Fruit fly (Drosophila melanogaster): ENCODE data around the gene Smn.

The Smn gene

DNA sequence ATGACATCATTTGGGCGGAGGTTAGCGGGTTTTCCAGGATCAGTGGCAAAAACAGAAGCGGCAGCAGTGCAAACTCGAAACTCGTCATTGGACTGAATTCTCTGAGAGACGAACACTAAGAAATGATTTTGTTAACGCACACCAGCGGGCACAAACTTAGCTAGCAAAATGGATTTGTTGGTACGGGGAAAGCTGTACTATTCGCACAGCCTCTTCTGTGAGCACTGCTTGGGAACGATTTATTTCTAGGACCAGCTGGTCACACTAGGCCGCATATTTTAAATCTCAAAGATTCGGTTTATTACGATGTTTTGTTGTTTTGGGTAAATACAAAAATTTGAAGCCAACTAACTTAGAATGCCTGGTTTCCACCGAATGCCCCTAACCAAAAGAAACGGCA lies 27.8 kb upstream of the Smn start, which contains the start of gene CG4098 (continued):
- peak; percentile 35 for TF ChIP-seq CG7368 (GFP tag; optimal IDR thresholded peaks at IDR 0.05)
- peak; percentile 85 for TF ChIP-seq Eip78C (GFP tag)
- peak; percentile 23 for TF ChIP-seq vri (GFP tag; optimal IDR thresholded peaks at IDR 0.05)
- TF ChIP-seq Smox (GFP tag; optimal IDR thresholded peaks at IDR 0.05) = peak; percentile 36
- TF ChIP-seq CG9139 (GFP tag; optimal IDR thresholded peaks at IDR 0.05) = no peak
- TF ChIP-seq Sox15 (GFP tag; optimal IDR thresholded peaks at IDR 0.05) = peak; percentile 1
- peak; percentile 14 for TF ChIP-seq Ets21C (GFP tag; optimal IDR thresholded peaks at IDR 0.05)
- peak; percentile 66 for TF ChIP-seq acj6 (GFP tag; optimal IDR thresholded peaks at IDR 0.05)
- no peak for TF ChIP-seq CG8119 (GFP tag; IDR thresholded peaks at IDR 0.05)
- no peak for TF ChIP-seq Lpt (GFP tag; optimal IDR thresholded peaks at IDR 0.05)
- TF ChIP-seq CG6808 (GFP tag; optimal IDR thresholded peaks at IDR 0.05) = peak; percentile 10
- peak; percentile 36 for TF ChIP-seq Ets96B (tag; optimal IDR thresholded peaks at IDR 0.05)
- no peak for TF ChIP-seq CG6854 (GFP tag; optimal IDR thresholded peaks at IDR 0.05)
- TF ChIP-seq CG31627 (GFP tag; optimal IDR thresholded peaks at IDR 0.05) = peak; percentile 60
- peak; percentile 58 for TF ChIP-seq CG1621 (tag; optimal IDR thresholded peaks at IDR 0.05)
- TF ChIP-seq Hr4 (GFP tag; optimal IDR thresholded peaks at IDR 0.05) = peak; percentile 68
- peak in 1 of 2 experiments; percentile 40 for TF ChIP-seq ss (GFP tag; optimal IDR thresholded peaks at IDR 0.05)
- peak; percentile 69 for TF ChIP-seq OdsH (GFP tag; optimal IDR thresholded peaks at IDR 0.05)
- TF ChIP-seq CG6163 (GFP tag; IDR thresholded peaks at IDR 0.05) = peak; percentile 78
- peak; percentile 25 for TF ChIP-seq CG34406 (GFP tag; optimal IDR thresholded peaks at IDR 0.05)
- peak; percentile 44 for TF ChIP-seq CG6792 (GFP tag; optimal IDR thresholded peaks at IDR 0.05)
- peak; percentile 38 for TF ChIP-seq dac (GFP tag; optimal IDR thresholded peaks at IDR 0.05)
- TF ChIP-seq Sox102F (GFP tag; optimal IDR thresholded peaks at IDR 0.05) = peak; percentile 20
- peak; percentile 46 for TF ChIP-seq CG10631 (GFP tag; optimal IDR thresholded peaks at IDR 0.05)
- TF ChIP-seq CG10669 (GFP tag; optimal IDR thresholded peaks at IDR 0.05) = peak; percentile 13
- TF ChIP-seq CG4318 (GFP tag; optimal IDR thresholded peaks at IDR 0.05) = no peak
- TF ChIP-seq CG11902 (GFP tag; optimal IDR thresholded peaks at IDR 0.05) = no peak

DNA sequence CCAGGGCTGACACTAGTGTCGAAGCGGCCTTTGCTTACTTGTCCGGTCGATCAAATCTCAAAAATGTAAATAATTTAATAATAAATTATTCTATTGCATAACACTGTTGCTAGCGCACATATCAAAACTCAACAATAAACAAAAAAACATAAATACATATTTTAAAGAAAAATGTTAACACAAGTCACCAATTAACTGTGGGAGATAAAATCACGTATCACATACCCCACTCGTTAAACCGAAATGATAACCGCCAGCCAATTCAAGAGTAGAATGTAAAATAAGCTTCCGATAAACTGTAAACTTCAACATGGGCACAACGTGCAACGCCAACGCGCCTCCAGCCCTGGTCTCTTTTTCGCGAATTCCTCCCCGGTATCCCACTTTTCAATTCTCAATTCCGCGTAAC lies 21.4 kb upstream of the Smn start, which contains the start of gene Arts:
Gene Arts, plus strand, starts transcription at position 116 of the 409 bp plus-strand sequence.
- TF ChIP-seq CG1621 (tag; optimal IDR thresholded peaks at IDR 0.05) (no peak), CG4318 (GFP tag; optimal IDR thresholded peaks at IDR 0.05) (no peak), CG34406 (GFP tag; optimal IDR thresholded peaks at IDR 0.05) (peak; percentile 7), CG10669 (GFP tag; optimal IDR thresholded peaks at IDR 0.05) (no peak), Ets96B (tag; optimal IDR thresholded peaks at IDR 0.05) (peak; percentile 13), vri (GFP tag; optimal IDR thresholded peaks at IDR 0.05) (no peak), achi (GFP tag; optimal IDR thresholded peaks at IDR 0.05) (peak; percentile 38), Ets21C (GFP tag; optimal IDR thresholded peaks at IDR 0.05) (no peak), Sox102F (GFP tag; optimal IDR thresholded peaks at IDR 0.05) (no peak), Smox (GFP tag; optimal IDR thresholded peaks at IDR 0.05) (peak; percentile 0), Hr38 (GFP tag; optimal IDR thresholded peaks at IDR 0.05) (no peak), dsx (GFP tag; optimal IDR thresholded peaks at IDR 0.05; ENCODE audit: poor library complexity, severe bottlenecking) (no peak), net (GFP tag; optimal IDR thresholded peaks at IDR 0.05) (no peak), Eip78C (GFP tag) (peak; percentile 57), Met (GFP tag; optimal IDR thresholded peaks at IDR 0.05) (peak; percentile 25), Lpt (GFP tag; optimal IDR thresholded peaks at IDR 0.05) (no peak), CG8319 (GFP tag; optimal IDR thresholded peaks at IDR 0.05) (no peak), Hr4 (GFP tag; optimal IDR thresholded peaks at IDR 0.05) (peak; percentile 30), acj6 (GFP tag; optimal IDR thresholded peaks at IDR 0.05) (peak; percentile 44), fd59A (GFP tag; optimal IDR thresholded peaks at IDR 0.05) (no peak), CG3032 (tag; optimal IDR thresholded peaks at IDR 0.05) (peak; percentile 40), CG6276 (GFP tag; optimal IDR thresholded peaks at IDR 0.05) (no peak), Sox15 (GFP tag; optimal IDR thresholded peaks at IDR 0.05) (no peak), esn (GFP tag; optimal IDR thresholded peaks at IDR 0.05) (peak; percentile 41), eg (GFP tag; IDR thresholded peaks at IDR 0.05) (no peak), CG9139 (GFP tag; optimal IDR thresholded peaks at IDR 0.05) (no peak), CG8632 (GFP tag; optimal IDR thresholded peaks at IDR 0.05) (no peak), Eip93F (GFP tag; optimal IDR thresholded peaks at IDR 0.05) (peak; percentile 34), Eip75B (GFP tag; optimal IDR thresholded peaks at IDR 0.05) (no peak), CG6808 (GFP tag; optimal IDR thresholded peaks at IDR 0.05) (peak; percentile 59), Sox14 (GFP tag; optimal IDR thresholded peaks at IDR 0.05) (peak; percentile 6), CG11902 (GFP tag; optimal IDR thresholded peaks at IDR 0.05) (no peak), Gug (GFP tag; IDR thresholded peaks at IDR 0.05) (no peak), ss (GFP tag; optimal IDR thresholded peaks at IDR 0.05) (peak in 1 of 2 experiments; percentile 49), CG15336 (GFP tag; IDR thresholded peaks at IDR 0.05) (no peak), CG16779 (tag; optimal IDR thresholded peaks at IDR 0.05) (no peak), Blimp-1 (GFP tag; optimal IDR thresholded peaks at IDR 0.05) (no peak), dac (GFP tag; optimal IDR thresholded peaks at IDR 0.05) (no peak), CG3919 (GFP tag; optimal IDR thresholded peaks at IDR 0.05) (peak; percentile 31), CG7368 (GFP tag; optimal IDR thresholded peaks at IDR 0.05) (no peak)

All from whole organism, prepupa.